Worm (Caenorhabditis elegans) whole organism, young adult: ENCODE measurements around the gene tor-2.

Source experiments
- B0019.2 ChIP-seq: fragments of 200-800 bp; sonication (Bioruptor generic); conservative IDR thresholded peaks from 2 replicates; pipeline ENCODE4 v1.3.6; 2022; ENCODE audit warnings: missing genetic modification reagents, missing genetic modification characterization, missing compliant biosample characterization
- C06A6.2 ChIP-seq: fragments of 200-800 bp; sonication (Bioruptor generic); conservative IDR thresholded peaks from 2 replicates; pipeline ENCODE4 v1.3.6; 2022; ENCODE audit warnings: missing genetic modification characterization, missing compliant biosample characterization
- F57C9.4 ChIP-seq: sonication (generic microtip); optimal IDR thresholded peaks from 2 replicates; lab custom pipeline; 2017; ENCODE audit warnings: mild to moderate bottlenecking, missing genetic modification characterization, missing compliant biosample characterization
- K11D2.4 ChIP-seq: fragments of 200-800 bp; sonication (Bioruptor generic); IDR thresholded peaks from 2 replicates; pipeline ENCODE4 v1.3.6; 2022; ENCODE audit warnings: missing genetic modification reagents, missing genetic modification characterization, missing compliant biosample characterization
- T07F8.4 ChIP-seq: sonication (generic microtip); optimal IDR thresholded peaks from 2 replicates; lab custom pipeline; 2016; ENCODE audit warnings: mild to moderate bottlenecking, missing genetic modification characterization, moderate library complexity, missing compliant biosample characterization
- Y53G8AR.9 ChIP-seq: fragments of 200-800 bp; sonication (Bioruptor generic); conservative IDR thresholded peaks from 2 replicates; pipeline ENCODE4 v1.3.6; 2022; ENCODE audit warnings: missing genetic modification reagents, missing genetic modification characterization, missing compliant biosample characterization
- akir-1 ChIP-seq: fragments of 200-800 bp; sonication (Bioruptor generic); optimal IDR thresholded peaks from 2 replicates; lab custom pipeline; 2018; ENCODE audit warnings: mild to moderate bottlenecking, missing genetic modification characterization, moderate library complexity, missing compliant biosample characterization
- aptf-3 ChIP-seq: fragments of 200-800 bp; sonication (Bioruptor generic); IDR thresholded peaks from 2 replicates; pipeline ENCODE4 v1.3.6; 2022; ENCODE audit warnings: missing genetic modification characterization, missing compliant biosample characterization
- atf-7 ChIP-seq: sonication (generic microtip); optimal IDR thresholded peaks from 2 replicates; lab custom pipeline; 2017; ENCODE audit warnings: mild to moderate bottlenecking, missing genetic modification characterization, missing compliant biosample characterization
- athp-1 ChIP-seq: sonication (generic microtip); optimal IDR thresholded peaks from 2 replicates; lab custom pipeline; 2017; ENCODE audit warnings: mild to moderate bottlenecking, missing genetic modification characterization, missing compliant biosample characterization
- attf-3 ChIP-seq: fragments of 200-800 bp; sonication (Bioruptor generic); conservative IDR thresholded peaks from 2 replicates; pipeline ENCODE4 v1.3.6; 2022; ENCODE audit warnings: missing genetic modification reagents, missing genetic modification characterization, missing compliant biosample characterization
- attf-5 ChIP-seq: fragments of 200-800 bp; sonication (Bioruptor generic); optimal IDR thresholded peaks from 2 replicates; lab custom pipeline; 2018; ENCODE audit warnings: mild to moderate bottlenecking, missing genetic modification characterization, missing compliant biosample characterization
- cebp-2 ChIP-seq: fragments of 200-800 bp; sonication (Bioruptor generic); IDR thresholded peaks from 2 replicates; pipeline ENCODE4 v1.3.6; 2022; ENCODE audit warnings: missing genetic modification characterization, missing compliant biosample characterization
- ceh-58 ChIP-seq: fragments of 200-800 bp; sonication (Bioruptor generic); IDR thresholded peaks from 2 replicates; pipeline ENCODE4 v1.3.6; 2022; ENCODE audit warnings: missing genetic modification characterization, missing compliant biosample characterization
- dpl-1 ChIP-seq: fragments of 150-350 bp; optimal IDR thresholded peaks from 2 replicates; lab custom pipeline; 2014; ENCODE audit warnings: missing biosample characterization, missing genetic modification reagents, missing genetic modification characterization
- egrh-3 ChIP-seq: fragments of 200-800 bp; sonication (Bioruptor generic); IDR thresholded peaks from 2 replicates; pipeline ENCODE4 v1.3.6; 2022; ENCODE audit warnings: missing genetic modification reagents, missing genetic modification characterization, missing compliant biosample characterization
- gei-17 ChIP-seq: fragments of 200-800 bp; sonication (Bioruptor generic); optimal IDR thresholded peaks from 2 replicates; lab custom pipeline; 2018; ENCODE audit warnings: mild to moderate bottlenecking, missing genetic modification characterization, missing compliant biosample characterization
- hmg-1.2 ChIP-seq: fragments of 200-800 bp; sonication (Bioruptor generic); IDR thresholded peaks from 2 replicates; pipeline ENCODE4 v1.3.6; 2022; ENCODE audit warnings: missing genetic modification reagents, missing genetic modification characterization, missing compliant biosample characterization
- hrde-1 ChIP-seq: sonication (generic microtip); optimal IDR thresholded peaks from 2 replicates; lab custom pipeline; 2016; ENCODE audit warnings: missing genetic modification characterization, mild to moderate bottlenecking, missing compliant biosample characterization, moderate library complexity, missing genotype, missing genetic modification reagents, borderline replicate concordance
- hsf-1 ChIP-seq: fragments of 200-800 bp; sonication (Bioruptor generic); IDR thresholded peaks from 2 replicates; pipeline ENCODE4 v1.3.6; 2022; ENCODE audit warnings: missing genetic modification reagents, missing genetic modification characterization, missing compliant biosample characterization
- let-607 ChIP-seq, 2 experiments: fragments of 200-800 bp in 1 of 2; sonication (Bioruptor generic) in 1 of 2; sonication (generic microtip) in 1 of 2; optimal IDR thresholded peaks; 2 replicates each; lab custom pipeline; 2016 to 2018; ENCODE audit warnings: mild to moderate bottlenecking in 2 of 2, missing compliant biosample characterization in 2 of 2, missing genetic modification characterization in 2 of 2, moderate library complexity in 2 of 2, missing genotype in 1 of 2
- lin-40 ChIP-seq: sonication (generic microtip); optimal IDR thresholded peaks from 2 replicates; lab custom pipeline; 2016; ENCODE audit warnings: missing genetic modification characterization, mild to moderate bottlenecking, missing compliant biosample characterization, missing genotype, missing genetic modification reagents
- madf-6 ChIP-seq: fragments of 200-800 bp; sonication (Bioruptor generic); IDR thresholded peaks from 2 replicates; pipeline ENCODE4 v1.3.6; 2022; ENCODE audit warnings: missing genetic modification reagents, missing genetic modification characterization, missing compliant biosample characterization
- mcd-1 ChIP-seq: fragments of 200-800 bp; sonication (Bioruptor generic); IDR thresholded peaks from 2 replicates; pipeline ENCODE4 v1.3.6; 2022; ENCODE audit warnings: missing genetic modification reagents, missing genetic modification characterization, missing compliant biosample characterization
- mes-4 ChIP-seq: sonication (generic microtip); optimal IDR thresholded peaks from 2 replicates; lab custom pipeline; 2016; ENCODE audit warnings: missing genotype, missing genetic modification characterization, missing compliant biosample characterization
- mxl-1 ChIP-seq: sonication (generic microtip); optimal IDR thresholded peaks from 2 replicates; lab custom pipeline; 2016; ENCODE audit warnings: missing genetic modification characterization, missing compliant biosample characterization
- nfya-2 ChIP-seq: fragments of 200-800 bp; sonication (Bioruptor generic); IDR thresholded peaks from 2 replicates; pipeline ENCODE4 v1.3.6; 2022; ENCODE audit warnings: missing genetic modification reagents, missing genetic modification characterization, missing compliant biosample characterization
- nhr-80 ChIP-seq: sonication (generic microtip); optimal IDR thresholded peaks from 2 replicates; lab custom pipeline; 2016; ENCODE audit warnings: missing genetic modification characterization, missing compliant biosample characterization
- rpc-1 ChIP-seq, 2 experiments: fragments of 150-350 bp in 1 of 2; sonication (generic microtip) in 1 of 2; optimal IDR thresholded peaks; 2 replicates each; lab custom pipeline; 2014 to 2018; ENCODE audit warnings: missing biosample characterization in 1 of 2, missing genetic modification characterization in 1 of 2, missing genetic modification reagents in 1 of 2, missing genotype in 1 of 2
- sea-2 ChIP-seq: fragments of 200-800 bp; sonication (Bioruptor generic); IDR thresholded peaks from 2 replicates; pipeline ENCODE4 v1.3.6; 2022; ENCODE audit warnings: missing genetic modification characterization, missing compliant biosample characterization
- snpc-3.4 ChIP-seq: sonication (generic microtip); optimal IDR thresholded peaks from 2 replicates; lab custom pipeline; 2017; ENCODE audit warnings: missing genetic modification characterization, mild to moderate bottlenecking, missing compliant biosample characterization, antibody characterized with exemption, moderate library complexity, missing genotype, missing genetic modification reagents
- snpc-4 ChIP-seq, 5 experiments: fragments of 150-350 bp in 1 of 5; sonication (generic microtip) in 4 of 5; optimal IDR thresholded peaks; 2 replicates each; lab custom pipeline; 2014 to 2018; ENCODE audit warnings: missing genetic modification characterization in 5 of 5, missing biosample characterization in 3 of 5, antibody characterized with exemption in 2 of 5, mild to moderate bottlenecking in 2 of 5, missing compliant biosample characterization in 2 of 5, missing genotype in 2 of 5, moderate library complexity in 2 of 5, missing genetic modification reagents in 1 of 5
- sptf-2 ChIP-seq: fragments of 200-800 bp; sonication (Bioruptor generic); optimal IDR thresholded peaks from 2 replicates; lab custom pipeline; 2018; ENCODE audit warnings: mild to moderate bottlenecking, missing genetic modification characterization, missing compliant biosample characterization
- tbp1 ChIP-seq: fragments of 200-800 bp; sonication (Bioruptor generic); optimal IDR thresholded peaks from 2 replicates; lab custom pipeline; 2018; ENCODE audit warnings: mild to moderate bottlenecking, missing genetic modification characterization, missing compliant biosample characterization
- zfh-2 ChIP-seq: fragments of 200-800 bp; sonication (Bioruptor generic); conservative IDR thresholded peaks from 2 replicates; pipeline ENCODE4 v1.3.6; 2022; ENCODE audit warnings: missing genetic modification reagents, missing genetic modification characterization, missing compliant biosample characterization
- zim-3 ChIP-seq: sonication (generic microtip); optimal IDR thresholded peaks from 2 replicates; lab custom pipeline; 2017; ENCODE audit warnings: mild to moderate bottlenecking, missing genetic modification characterization, moderate library complexity, missing compliant biosample characterization
- ztf-18 ChIP-seq: sonication (generic microtip); optimal IDR thresholded peaks from 2 replicates; lab custom pipeline; 2016; ENCODE audit warnings: missing genotype, mild to moderate bottlenecking, missing genetic modification characterization, missing compliant biosample characterization
- ztf-22 ChIP-seq: fragments of 200-800 bp; sonication (Bioruptor generic); optimal IDR thresholded peaks from 2 replicates; lab custom pipeline; 2018; ENCODE audit warnings: mild to moderate bottlenecking, missing genetic modification characterization, moderate library complexity, missing compliant biosample characterization
- ztf-26 ChIP-seq: sonication (generic microtip); optimal IDR thresholded peaks from 2 replicates; lab custom pipeline; 2017; ENCODE audit warnings: missing genetic modification characterization, missing compliant biosample characterization

Gene tor-2

ce11 chrIV:13984041-13984440, at the start of gene tor-2:
Gene tor-2 (minus strand): TSS chrIV:13984141.
- TF ChIP-seq athp-1 (tag; lab: Kevin White, UChicago) (no peak), ztf-22 (GFP tag; lab: Kevin White, UChicago) (no peak), B0019.2 (no peak), ztf-26 (tag; lab: Kevin White, UChicago) (no peak), atf-7 (tag; lab: Kevin White, UChicago) (no peak), snpc-4 (GFP tag; optimal IDR thresholded peaks at IDR 0.05; lab: Kevin White, UChicago) (no peak), snpc-4 (tag; optimal IDR thresholded peaks at IDR 0.05; lab: Kevin White, UChicago) (no peak), rpc-1 (optimal IDR thresholded peaks at IDR 0.05; lab: Kevin White, UChicago) (no peak), rpc-1 (tag; optimal IDR thresholded peaks at IDR 0.05; lab: Kevin White, UChicago) (no peak), zim-3 (no peak), hsf-1 (GFP tag; lab: Robert Waterston, UW) (no peak), aptf-3 (no peak), sptf-2 (GFP tag; lab: Kevin White, UChicago) (no peak), madf-6 (GFP tag; lab: Robert Waterston, UW) (no peak), K11D2.4 (no peak), nfya-2 (no peak), attf-3 (GFP tag; lab: Robert Waterston, UW) (no peak), egrh-3 (GFP tag; lab: Robert Waterston, UW) (no peak), ceh-58 (GFP tag; lab: Robert Waterston, UW) (no peak), F57C9.4 (tag; lab: Kevin White, UChicago) (no peak), T07F8.4 (tag; lab: Kevin White, UChicago) (no peak), mxl-1 (no peak)

- TF ChIP-seq mcd-1 (GFP tag; lab: Robert Waterston, UW): 0 out of 2 replicates have a peak, but pooled peaks have one; percentile 1
- TF ChIP-seq tbp1 (GFP tag; lab: Kevin White, UChicago): no peak
- no peak for TF ChIP-seq gei-17 (GFP tag; lab: Kevin White, UChicago)
- no peak for TF ChIP-seq snpc-3.4 (tag; lab: Kevin White, UChicago)
- TF ChIP-seq dpl-1 (GFP tag; lab: Kevin White, UChicago): no peak
- peak; percentile 51 for TF ChIP-seq lin-40 (tag; lab: Kevin White, UChicago)
- TF ChIP-seq attf-5 (GFP tag; lab: Kevin White, UChicago): peak; percentile 43
- TF ChIP-seq nhr-80: peak; percentile 70
- TF ChIP-seq ztf-18 (tag; lab: Kevin White, UChicago): peak; percentile 41
- no peak for TF ChIP-seq Y53G8AR.9
- peak; percentile 98 for TF ChIP-seq zfh-2
- no peak for TF ChIP-seq snpc-4 (GFP tag; optimal IDR thresholded peaks at IDR 0.05; lab: Kevin White, UChicago)
- peak in 2 of 4 experiments; percentile 14 to 31 for TF ChIP-seq snpc-4 (tag; optimal IDR thresholded peaks at IDR 0.05; lab: Kevin White, UChicago)
- TF ChIP-seq C06A6.2 (GFP tag; lab: Robert Waterston, UW): no peak; the same call in none of the 2 replicates
- no peak for TF ChIP-seq akir-1 (GFP tag; lab: Kevin White, UChicago)
- peak; percentile 96 for TF ChIP-seq hmg-1.2
- TF ChIP-seq mes-4: no peak
- no peak for TF ChIP-seq let-607 (tag; optimal IDR thresholded peaks at IDR 0.05; lab: Kevin White, UChicago)
- TF ChIP-seq sea-2 (GFP tag; lab: Robert Waterston, UW): no peak
- TF ChIP-seq hrde-1 (tag; lab: Kevin White, UChicago): no peak
- TF ChIP-seq T07F8.4 (tag; lab: Kevin White, UChicago): no peak
- no peak for TF ChIP-seq aptf-3
- no peak for TF ChIP-seq cebp-2 (GFP tag; lab: Robert Waterston, UW)
Measured at ce11 chrIV:14033502-14033751, 49.5 kb upstream of the tor-2 start.
